Fruit fly (Drosophila melanogaster) whole organism, prepupa: ENCODE data around the gene CG4213.

ENCODE experiments used
- Blimp-1 ChIP-seq: fragments of 200-800 bp; sonication (Bioruptor generic); optimal IDR thresholded peaks from 3 replicates; lab custom pipeline; 2017; ENCODE audit warnings: missing biosample characterization, missing genetic modification characterization, mild to moderate bottlenecking, moderate library complexity, missing genetic modification reagents
- CG11762 ChIP-seq: fragments of 200-800 bp; sonication (Bioruptor generic); optimal IDR thresholded peaks from 3 replicates; lab custom pipeline; 2016; ENCODE audit warnings: missing biosample characterization, missing genetic modification characterization; ENCODE audit not compliant: insufficient read depth
- CG34406 ChIP-seq: fragments of 200-800 bp; sonication (Bioruptor generic); optimal IDR thresholded peaks from 3 replicates; lab custom pipeline; 2016; ENCODE audit warnings: missing biosample characterization, missing genetic modification characterization
- CG3919 ChIP-seq: fragments of 200-800 bp; sonication (Bioruptor generic); optimal IDR thresholded peaks from 3 replicates; lab custom pipeline; 2016; ENCODE audit warnings: missing biosample characterization, missing genetic modification characterization
- Eip78C ChIP-seq: fragments of 200-800 bp; sonication (Bioruptor generic); peaks from one replicate; lab custom pipeline; 2016; ENCODE audit warnings: missing biosample characterization, missing genetic modification characterization
- Eip93F ChIP-seq: fragments of 200-800 bp; sonication (Bioruptor generic); optimal IDR thresholded peaks from 2 replicates; lab custom pipeline; 2016; ENCODE audit warnings: missing biosample characterization, mild to moderate bottlenecking, missing genetic modification characterization
- Gug ChIP-seq: fragments of 200-800 bp; sonication (Bioruptor generic); IDR thresholded peaks from 2 replicates; pipeline ENCODE4 v1.3.6; 2022; ENCODE audit warnings: missing biosample characterization, missing genetic modification characterization
- Met ChIP-seq: fragments of 200-800 bp; sonication (Bioruptor generic); optimal IDR thresholded peaks from 3 replicates; lab custom pipeline; 2016; ENCODE audit warnings: missing biosample characterization, missing genetic modification characterization
- cyc ChIP-seq: fragments of 200-800 bp; sonication (Bioruptor generic); optimal IDR thresholded peaks from 3 replicates; lab custom pipeline; 2016; ENCODE audit warnings: missing biosample characterization, missing genetic modification characterization
- esn ChIP-seq: fragments of 200-800 bp; sonication (Bioruptor generic); optimal IDR thresholded peaks from 2 replicates; lab custom pipeline; 2016; ENCODE audit warnings: missing biosample characterization, mild to moderate bottlenecking, missing genetic modification characterization, moderate library complexity
- pdm3 ChIP-seq: fragments of 200-800 bp; sonication (Bioruptor generic); optimal IDR thresholded peaks from 3 replicates; lab custom pipeline; 2016; ENCODE audit warnings: missing biosample characterization, missing genetic modification characterization
- spab ChIP-seq: fragments of 200-800 bp; sonication (Bioruptor generic); optimal IDR thresholded peaks from 2 replicates; lab custom pipeline; 2017; ENCODE audit warnings: missing biosample characterization, mild to moderate bottlenecking, missing genetic modification characterization, missing genetic modification reagents

- no peak for TF ChIP-seq esn (GFP tag; lab: Kevin White, UChicago)
- no peak for TF ChIP-seq Eip78C (GFP tag; lab: Kevin White, UChicago)
- no peak for TF ChIP-seq Met (GFP tag; lab: Kevin White, UChicago)
- TF ChIP-seq Gug (GFP tag; lab: Robert Waterston, UW): no peak
- no peak for TF ChIP-seq CG11762
- TF ChIP-seq Eip93F (GFP tag; lab: Kevin White, UChicago): no peak
- TF ChIP-seq CG3919 (GFP tag; lab: Kevin White, UChicago): no peak
- TF ChIP-seq pdm3 (GFP tag; lab: Kevin White, UChicago): no peak
- TF ChIP-seq cyc: no peak
- no peak for TF ChIP-seq Blimp-1
- TF ChIP-seq CG34406 (GFP tag; lab: Kevin White, UChicago): no peak
- no peak for TF ChIP-seq spab (GFP tag; lab: Kevin White, UChicago)
Observed at dm6 chr2L:402098-402497, at the start of gene CG4213.
